Worm (Caenorhabditis elegans) whole organism, L1 larva: ENCODE measurements around the gene T26E4.10.

Experiments
- C34B4.2 ChIP-seq: sonication (generic microtip); optimal IDR thresholded peaks from 2 replicates; lab custom pipeline; 2017; ENCODE audit warnings: mild to moderate bottlenecking, missing genetic modification characterization, missing compliant biosample characterization
- Y116A8C.19 ChIP-seq: sonication (generic microtip); optimal IDR thresholded peaks from 2 replicates; lab custom pipeline; 2016; ENCODE audit warnings: missing compliant biosample characterization, missing genetic modification characterization, borderline replicate concordance
- aha-1 ChIP-seq: fragments of 150-350 bp; optimal IDR thresholded peaks from 2 replicates; lab custom pipeline; 2014; ENCODE audit warnings: missing biosample characterization, missing genetic modification characterization
- blmp-1 ChIP-seq: fragments of 150-350 bp; optimal IDR thresholded peaks from 2 replicates; lab custom pipeline; 2014; ENCODE audit warnings: missing biosample characterization, missing genetic modification characterization
- ceh-63 ChIP-seq: fragments of 200-800 bp; sonication (Bioruptor generic); optimal IDR thresholded peaks from 2 replicates; lab custom pipeline; 2018; ENCODE audit warnings: mild to moderate bottlenecking, missing genetic modification characterization, missing compliant biosample characterization
- ceh-88 ChIP-seq: fragments of 200-800 bp; sonication (Bioruptor generic); IDR thresholded peaks from 2 replicates; pipeline ENCODE4 v1.3.6; 2022; ENCODE audit warnings: missing genetic modification characterization, missing compliant biosample characterization
- dpl-1 ChIP-seq, 3 experiments: fragments of 150-350 bp in 2 of 3; sonication (generic microtip) in 1 of 3; optimal IDR thresholded peaks; 2 replicates each; lab custom pipeline; 2014 to 2017; ENCODE audit warnings: missing biosample characterization in 3 of 3, missing genetic modification characterization in 3 of 3, missing genetic modification reagents in 3 of 3
- dsc-1 ChIP-seq: sonication (generic microtip); optimal IDR thresholded peaks from 2 replicates; lab custom pipeline; 2016; ENCODE audit warnings: mild to moderate bottlenecking, missing genetic modification characterization, missing compliant biosample characterization
- efl-1 ChIP-seq, 4 experiments: fragments of 150-350 bp; optimal IDR thresholded peaks in 3 of 4; peaks in 1 of 4; 1 replicate in 1 of 4; 2 replicates in 3 of 4; lab custom pipeline; 2014; ENCODE audit warnings: missing biosample characterization in 2 of 4, missing genetic modification characterization in 2 of 4, missing genetic modification reagents in 2 of 4
- egl-27 ChIP-seq, 2 experiments: fragments of 150-350 bp in 1 of 2; sonication (generic microtip); optimal IDR thresholded peaks; 3 replicates each; lab custom pipeline; 2017 to 2018; ENCODE audit warnings: missing biosample characterization in 2 of 2, missing genetic modification characterization in 2 of 2, missing genetic modification reagents in 2 of 2
- elt-2 ChIP-seq: sonication (generic microtip); optimal IDR thresholded peaks from 2 replicates; lab custom pipeline; 2016; ENCODE audit warnings: missing genetic modification characterization, mild to moderate bottlenecking, inconsistent platforms, missing compliant biosample characterization, missing genetic modification reagents
- fkh-8 ChIP-seq: sonication (generic microtip); optimal IDR thresholded peaks from 2 replicates; lab custom pipeline; 2016; ENCODE audit warnings: mild to moderate bottlenecking, missing genetic modification characterization, missing compliant biosample characterization
- fos-1 ChIP-seq: fragments of 150-350 bp; optimal IDR thresholded peaks from 2 replicates; lab custom pipeline; 2014; ENCODE audit warnings: missing biosample characterization, missing genetic modification characterization
- grh-1 ChIP-seq: fragments of 200-800 bp; sonication (Bioruptor generic); IDR thresholded peaks from 2 replicates; pipeline ENCODE4 v1.3.6; 2022; ENCODE audit warnings: missing genetic modification reagents, missing genetic modification characterization, missing compliant biosample characterization
- hlh-4 ChIP-seq: sonication (generic microtip); optimal IDR thresholded peaks from 2 replicates; lab custom pipeline; 2016; ENCODE audit warnings: mild to moderate bottlenecking, missing genetic modification characterization, missing compliant biosample characterization
- lin-13 ChIP-seq: fragments of 150-350 bp; optimal IDR thresholded peaks from 2 replicates; lab custom pipeline; 2014; ENCODE audit warnings: missing biosample characterization, missing genetic modification reagents, missing genetic modification characterization
- lin-14 ChIP-seq: fragments of 200-800 bp; sonication (Bioruptor generic); optimal IDR thresholded peaks from 2 replicates; lab custom pipeline; 2018; ENCODE audit warnings: mild to moderate bottlenecking, missing genetic modification characterization, moderate library complexity, missing compliant biosample characterization
- lin-15B ChIP-seq: fragments of 150-350 bp; sonication (generic microtip); optimal IDR thresholded peaks from 3 replicates; lab custom pipeline; 2014; ENCODE audit warnings: missing biosample characterization, missing genetic modification characterization
- lsy-2 ChIP-seq, 2 experiments: fragments of 150-350 bp; optimal IDR thresholded peaks; 2 replicates each; lab custom pipeline; 2014; ENCODE audit warnings: missing biosample characterization in 2 of 2, missing genetic modification characterization in 2 of 2
- mab-9 ChIP-seq: fragments of 200-800 bp; sonication (Bioruptor generic); IDR thresholded peaks from 2 replicates; pipeline ENCODE4 v1.3.6; 2022; ENCODE audit warnings: missing genetic modification reagents, missing genetic modification characterization, missing compliant biosample characterization
- mdl-1 ChIP-seq, 2 experiments: fragments of 150-350 bp; optimal IDR thresholded peaks; 2 replicates each; lab custom pipeline; 2014 to 2017; ENCODE audit warnings: missing biosample characterization in 2 of 2, missing genetic modification characterization in 2 of 2, inconsistent platforms in 1 of 2
- mep-1 ChIP-seq: fragments of 150-350 bp; optimal IDR thresholded peaks from 2 replicates; lab custom pipeline; 2014; ENCODE audit warnings: missing biosample characterization, missing genetic modification characterization
- nhr-19 ChIP-seq: fragments of 200-800 bp; sonication (Bioruptor generic); conservative IDR thresholded peaks from 2 replicates; pipeline ENCODE4 v1.3.6; 2022; ENCODE audit warnings: missing genetic modification characterization, missing compliant biosample characterization
- nhr-20 ChIP-seq: sonication (generic microtip); optimal IDR thresholded peaks from 2 replicates; lab custom pipeline; 2016; ENCODE audit warnings: mild to moderate bottlenecking, missing genetic modification characterization, missing compliant biosample characterization
- nhr-237 ChIP-seq: fragments of 150-350 bp; optimal IDR thresholded peaks from 2 replicates; lab custom pipeline; 2014; ENCODE audit warnings: missing biosample characterization, missing genetic modification characterization
- nhr-47 ChIP-seq: sonication (generic microtip); optimal IDR thresholded peaks from 2 replicates; lab custom pipeline; 2016; ENCODE audit warnings: mild to moderate bottlenecking, missing genetic modification characterization, moderate library complexity, missing compliant biosample characterization
- nhr-76 ChIP-seq: sonication (generic microtip); optimal IDR thresholded peaks from 2 replicates; lab custom pipeline; 2017; ENCODE audit warnings: missing biosample characterization, missing genetic modification characterization
- nhr-77 ChIP-seq: fragments of 150-350 bp; optimal IDR thresholded peaks from 2 replicates; lab custom pipeline; 2014; ENCODE audit warnings: missing biosample characterization, missing genetic modification characterization
- nhr-85 ChIP-seq: sonication (generic microtip); peaks from one replicate; lab custom pipeline; 2016; ENCODE audit warnings: missing genetic modification characterization, inconsistent platforms, missing compliant biosample characterization
- pag-3 ChIP-seq: sonication (generic microtip); optimal IDR thresholded peaks from 2 replicates; lab custom pipeline; 2017; ENCODE audit warnings: missing genetic modification characterization, mild to moderate bottlenecking, missing compliant biosample characterization, antibody characterized with exemption, borderline replicate concordance; ENCODE audit not compliant: insufficient read depth
- pax-3 ChIP-seq: fragments of 200-800 bp; sonication (Bioruptor generic); optimal IDR thresholded peaks from 2 replicates; lab custom pipeline; 2018; ENCODE audit warnings: mild to moderate bottlenecking, missing genetic modification characterization, moderate library complexity, missing compliant biosample characterization
- skn-1 ChIP-seq: fragments of 150-350 bp; optimal IDR thresholded peaks from 2 replicates; lab custom pipeline; 2014; ENCODE audit warnings: missing biosample characterization, missing genetic modification characterization
- snpc-4 ChIP-seq: fragments of 150-350 bp; optimal IDR thresholded peaks from 2 replicates; lab custom pipeline; 2014; ENCODE audit warnings: missing biosample characterization, missing genetic modification characterization
- swsn-7 ChIP-seq: sonication (generic microtip); optimal IDR thresholded peaks from 2 replicates; lab custom pipeline; 2016; ENCODE audit warnings: missing genetic modification characterization, missing compliant biosample characterization
- unc-130 ChIP-seq: fragments of 150-350 bp; optimal IDR thresholded peaks from 2 replicates; lab custom pipeline; 2017; ENCODE audit warnings: missing biosample characterization, missing genetic modification characterization, inconsistent platforms
- unc-62 ChIP-seq: fragments of 150-350 bp; optimal IDR thresholded peaks from 2 replicates; lab custom pipeline; 2014; ENCODE audit warnings: missing biosample characterization, missing genetic modification reagents, missing genetic modification characterization
- unc-86 ChIP-seq: sonication (generic microtip); optimal IDR thresholded peaks from 2 replicates; lab custom pipeline; 2016; ENCODE audit warnings: missing genetic modification characterization, missing compliant biosample characterization
- xbp-1 ChIP-seq: sonication (generic microtip); optimal IDR thresholded peaks from 2 replicates; lab custom pipeline; 2016; ENCODE audit warnings: missing genetic modification characterization, missing compliant biosample characterization
- zag-1 ChIP-seq: fragments of 150-350 bp; optimal IDR thresholded peaks from 2 replicates; lab custom pipeline; 2014; ENCODE audit warnings: missing biosample characterization, missing genetic modification characterization

Gene T26E4.10

ce11 chrV:15776651-15777050 lies 21.4 kb downstream of the T26E4.10 start, which contains the start of gene nhr-283:
Gene nhr-283, minus strand, starts transcription at chrV:15776751.
- peak; percentile 24 for TF ChIP-seq fkh-8 (tag; lab: Kevin White, UChicago)
- TF ChIP-seq swsn-7 (tag; lab: Kevin White, UChicago), result no peak
- no peak for TF ChIP-seq mdl-1 (tag; optimal IDR thresholded peaks at IDR 0.05; lab: Kevin White, UChicago)
- TF ChIP-seq nhr-19 (GFP tag; lab: Robert Waterston, UW), result no peak
- TF ChIP-seq nhr-47 (tag; lab: Kevin White, UChicago), result no peak
- TF ChIP-seq skn-1 (tag; lab: Kevin White, UChicago), result no peak
- TF ChIP-seq nhr-237 (tag; lab: Kevin White, UChicago), result no peak
- no peak for TF ChIP-seq mab-9 (GFP tag; lab: Robert Waterston, UW)
- no peak for TF ChIP-seq snpc-4

- TF ChIP-seq nhr-77 (tag; lab: Kevin White, UChicago), result no peak
- TF ChIP-seq blmp-1 (tag; lab: Kevin White, UChicago), result peak; percentile 18
- no peak for TF ChIP-seq unc-62 (GFP tag; lab: Kevin White, UChicago)
- TF ChIP-seq skn-1 (tag; lab: Kevin White, UChicago), result no peak
- no peak for TF ChIP-seq dsc-1 (tag; lab: Kevin White, UChicago)
- TF ChIP-seq fos-1, result no peak
- TF ChIP-seq Y116A8C.19 (tag; lab: Kevin White, UChicago), result no peak
- no peak for TF ChIP-seq C34B4.2
- no peak for TF ChIP-seq swsn-7 (tag; lab: Kevin White, UChicago)
- no peak for TF ChIP-seq efl-1 (optimal IDR thresholded peaks at IDR 0.05; lab: Kevin White, UChicago)
- peak in 1 of 2 experiments; percentile 78 for TF ChIP-seq efl-1 (GFP tag; optimal IDR thresholded peaks at IDR 0.05 in 1 of 2; lab: Kevin White, UChicago)
- no peak for TF ChIP-seq aha-1 (tag; lab: Kevin White, UChicago)
- TF ChIP-seq mep-1 (tag; lab: Kevin White, UChicago), result no peak
- no peak for TF ChIP-seq unc-130 (tag; lab: Kevin White, UChicago)
- TF ChIP-seq nhr-20 (tag; lab: Kevin White, UChicago), result no peak
- TF ChIP-seq pax-3 (tag; lab: Kevin White, UChicago), result no peak
- TF ChIP-seq grh-1 (GFP tag; lab: Robert Waterston, UW), result no peak
- no peak for TF ChIP-seq ceh-88 (GFP tag; lab: Robert Waterston, UW)
- no peak for TF ChIP-seq xbp-1
- TF ChIP-seq lin-15B, result no peak
- TF ChIP-seq lin-13 (GFP tag; lab: Kevin White, UChicago), result no peak
- TF ChIP-seq zag-1 (tag; lab: Kevin White, UChicago), result no peak
- TF ChIP-seq nhr-237 (tag; lab: Kevin White, UChicago), result no peak
- no peak for TF ChIP-seq unc-86 (tag; lab: Kevin White, UChicago)
- TF ChIP-seq lin-14 (GFP tag; lab: Kevin White, UChicago), result peak; percentile 10
- no peak for TF ChIP-seq dpl-1 (GFP tag; optimal IDR thresholded peaks at IDR 0.05; lab: Kevin White, UChicago)
- no peak for TF ChIP-seq nhr-85
- peak; percentile 14 for TF ChIP-seq fkh-8 (tag; lab: Kevin White, UChicago)
Observed at ce11 chrV:15773941-15774340, 24.1 kb downstream of the T26E4.10 start.

- TF ChIP-seq lin-15B, result no peak
- TF ChIP-seq pag-3 (tag; lab: Kevin White, UChicago), result no peak
- no peak for TF ChIP-seq dsc-1 (tag; lab: Kevin White, UChicago)
- no peak for TF ChIP-seq elt-2 (tag; lab: Kevin White, UChicago)
- TF ChIP-seq hlh-4 (tag; lab: Kevin White, UChicago), result no peak
- TF ChIP-seq ceh-63 (GFP tag; lab: Kevin White, UChicago), result no peak
- TF ChIP-seq mab-9 (GFP tag; lab: Robert Waterston, UW), result no peak
- no peak for TF ChIP-seq efl-1 (optimal IDR thresholded peaks at IDR 0.05; lab: Kevin White, UChicago)
- TF ChIP-seq efl-1 (GFP tag; optimal IDR thresholded peaks at IDR 0.05 in 1 of 2; lab: Kevin White, UChicago), result no peak
- TF ChIP-seq egl-27 (tag; optimal IDR thresholded peaks at IDR 0.05; lab: Kevin White, UChicago), result no peak
- no peak for TF ChIP-seq lsy-2 (tag; optimal IDR thresholded peaks at IDR 0.05; lab: Kevin White, UChicago)
- TF ChIP-seq zag-1 (tag; lab: Kevin White, UChicago), result no peak
- TF ChIP-seq nhr-76, result no peak
Observed at ce11 chrV:15773141-15773540, 24.9 kb downstream of the T26E4.10 start, which contains the start of gene nhr-60. Gene nhr-60, minus strand, starts transcription at chrV:15773241.
